Worm (Caenorhabditis elegans): ENCODE data around the gene mig-13.

DNA sequence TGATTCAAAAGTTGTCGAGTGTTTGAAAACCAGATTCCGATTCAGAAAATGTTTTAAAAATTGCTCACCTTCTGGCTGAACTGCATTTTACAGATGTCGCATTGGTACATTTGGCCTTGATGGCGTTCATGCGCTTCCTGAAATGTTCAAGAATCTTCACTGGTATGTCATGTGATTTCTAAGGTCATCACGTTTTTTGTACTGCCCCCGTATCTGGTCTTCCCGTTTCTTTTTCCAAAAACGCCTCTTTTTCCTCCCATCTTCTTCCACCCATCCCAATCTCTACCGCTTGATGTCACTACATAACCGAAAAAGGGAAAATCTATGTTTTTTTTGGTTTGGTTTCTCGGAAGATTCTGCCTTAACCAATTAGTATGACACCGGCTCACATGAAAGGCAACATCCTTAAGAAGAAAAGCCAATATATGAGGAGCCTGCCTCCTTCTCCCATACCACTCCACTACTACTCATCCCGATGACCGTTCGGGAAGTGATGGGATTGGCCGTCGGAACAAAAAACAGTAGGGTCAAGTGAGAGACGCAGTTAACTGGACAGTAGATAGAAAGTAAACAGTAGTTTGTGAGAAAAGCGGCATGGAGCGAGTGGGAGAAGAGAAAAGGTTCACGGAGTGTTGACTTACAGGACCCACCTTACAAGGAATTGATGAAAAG lies 10.0 kb upstream of the mig-13 start:
- TF ChIP-seq flt-1 (GFP tag; IDR thresholded peaks at IDR 0.05) (peak; percentile 18; the same call in 1 of the 2 replicates), med-1 (GFP tag; optimal IDR thresholded peaks at IDR 0.05; ENCODE audit: insufficient read depth) (no peak), cog-1 (tag; optimal IDR thresholded peaks at IDR 0.05) (no peak), ztf-23 (GFP tag; IDR thresholded peaks at IDR 0.05) (no peak), klf-2 (GFP tag; conservative IDR thresholded peaks at IDR 0.05) (no peak)
